Fruit fly (Drosophila melanogaster): ENCODE data around the gene mldr.

- no peak for TF ChIP-seq pan (optimal IDR thresholded peaks at IDR 0.05)
- no peak for TF ChIP-seq CG8478 (optimal IDR thresholded peaks at IDR 0.05)
- TF ChIP-seq EcR (GFP tag; optimal IDR thresholded peaks at IDR 0.05), result no peak
- TF ChIP-seq psq (optimal IDR thresholded peaks at IDR 0.05), result no peak
- TF ChIP-seq Dll (optimal IDR thresholded peaks at IDR 0.05), result no peak
Observed at dm6 chrX:6264456-6264855, 26.6 kb upstream of the mldr start.

Data from whole organism.